Worm (Caenorhabditis elegans): Measurements from ENCODE around the gene jmjd-5.

The jmjd-5 gene

DNA sequence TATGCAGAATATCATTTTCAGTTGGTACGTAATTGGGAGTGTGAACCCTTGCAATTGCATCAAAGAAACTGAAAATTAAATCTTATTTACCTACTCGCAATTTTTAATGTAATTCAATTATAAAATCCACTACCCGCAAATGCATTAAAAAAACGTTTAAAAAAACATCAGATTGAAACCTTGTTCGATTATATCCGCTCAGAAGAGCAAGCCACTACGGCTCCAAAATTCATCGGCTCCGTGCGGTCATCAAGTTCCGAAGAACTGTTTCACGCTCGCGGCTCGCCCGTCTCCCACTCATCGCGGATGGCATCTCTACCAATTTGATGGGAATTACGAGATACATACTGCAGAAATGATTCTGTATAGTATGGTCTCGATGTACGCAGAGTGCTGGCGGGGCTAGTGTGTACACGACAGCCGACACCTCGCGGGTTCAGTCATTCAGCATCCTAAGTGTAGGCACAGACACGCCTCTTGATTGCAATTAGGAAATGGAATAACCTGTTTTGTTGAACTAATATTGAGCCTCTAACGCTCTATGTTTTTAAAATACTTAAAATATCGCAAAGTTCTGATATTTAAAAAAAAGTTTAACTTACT lies 48.1 kb downstream of the jmjd-5 start (continued):
- TF ChIP-seq F39B2.1 (GFP tag; IDR thresholded peaks at IDR 0.05) (peak; percentile 86; the same call in 1 of the 2 replicates), egrh-3 (GFP tag; IDR thresholded peaks at IDR 0.05) (0 out of 2 replicates have a peak, but pooled peaks have one; percentile 15), tbp1 (GFP tag; optimal IDR thresholded peaks at IDR 0.05) (peak; percentile 78), snpc-1.1 (tag; optimal IDR thresholded peaks at IDR 0.05; ENCODE audit: insufficient read depth) (peak; percentile 96), F49E8.2 (tag; optimal IDR thresholded peaks at IDR 0.05; ENCODE audit: insufficient read depth) (peak; percentile 73), unc-130 (GFP tag; optimal IDR thresholded peaks at IDR 0.05) (peak; percentile 0)

DNA sequence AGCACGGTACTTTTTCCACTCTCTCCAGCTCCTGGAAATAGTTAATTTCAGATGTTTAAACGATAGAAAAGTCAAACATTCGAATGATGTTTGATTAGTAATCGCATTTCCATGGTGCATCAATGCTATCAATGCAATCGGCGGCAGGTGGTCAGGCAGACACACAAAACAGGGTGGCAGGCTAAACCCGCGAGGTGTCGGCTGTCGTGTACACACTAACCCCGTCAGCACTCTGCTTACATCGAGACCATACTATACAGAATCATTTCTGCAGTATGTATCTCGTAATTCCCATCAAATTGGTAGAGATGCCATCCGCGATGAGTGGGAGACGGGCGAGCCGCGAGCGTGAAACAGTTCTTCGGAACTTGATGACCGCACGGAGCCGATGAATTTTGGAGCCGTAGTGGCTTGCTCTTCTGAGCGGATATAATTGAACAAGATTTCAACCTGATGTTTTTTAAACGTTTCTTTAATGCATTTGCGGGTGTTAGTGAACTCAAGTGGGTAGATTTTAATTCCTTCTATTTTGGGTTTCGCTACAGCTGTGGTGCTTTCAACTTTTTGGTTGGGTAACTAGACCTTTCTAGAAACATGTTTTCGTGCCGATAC lies 49.5 kb downstream of the jmjd-5 start:
- TF ChIP-seq hsf-1 (GFP tag; IDR thresholded peaks at IDR 0.05): peak; percentile 58
- peak; percentile 46; the same call in 1 of the 2 replicates for TF ChIP-seq lir-1 (GFP tag; conservative IDR thresholded peaks at IDR 0.05)
- TF ChIP-seq madf-3 (GFP tag; IDR thresholded peaks at IDR 0.05): 0 out of 2 replicates have a peak, but pooled peaks have one; percentile 40
- TF ChIP-seq lin-40 (tag; optimal IDR thresholded peaks at IDR 0.05): peak; percentile 8
- TF ChIP-seq egrh-3 (GFP tag; IDR thresholded peaks at IDR 0.05): 0 out of 2 replicates have a peak, but pooled peaks have one; percentile 6
- peak; percentile 76; the same call in 1 of the 2 replicates for TF ChIP-seq Y53G8AR.9 (GFP tag; conservative IDR thresholded peaks at IDR 0.05)
- TF ChIP-seq snpc-3.4 (tag; optimal IDR thresholded peaks at IDR 0.05): peak; percentile 94
- peak; percentile 92 for TF ChIP-seq attf-6 (GFP tag; IDR thresholded peaks at IDR 0.05)
- TF ChIP-seq ets-4 (GFP tag; optimal IDR thresholded peaks at IDR 0.05): peak; percentile 23
- TF ChIP-seq madf-6 (GFP tag; IDR thresholded peaks at IDR 0.05): peak; percentile 87
- peak; percentile 17 for TF ChIP-seq hrde-1 (tag; optimal IDR thresholded peaks at IDR 0.05; ENCODE audit: borderline replicate concordance)
- TF ChIP-seq hmg-20 (GFP tag; IDR thresholded peaks at IDR 0.05): peak; percentile 59
- peak; percentile 43 for TF ChIP-seq ZK185.1 (tag; optimal IDR thresholded peaks at IDR 0.05; ENCODE audit: poor library complexity, severe bottlenecking)
- 0 out of 2 replicates have a peak, but pooled peaks have one; percentile 55 for TF ChIP-seq egl-18 (GFP tag; IDR thresholded peaks at IDR 0.05)
- TF ChIP-seq snpc-1.1 (tag; optimal IDR thresholded peaks at IDR 0.05; ENCODE audit: insufficient read depth): peak; percentile 95
- peak; percentile 67 for TF ChIP-seq lsl-1 (GFP tag; optimal IDR thresholded peaks at IDR 0.05)
- TF ChIP-seq rcor-1 (GFP tag; IDR thresholded peaks at IDR 0.05): peak; percentile 92
- TF ChIP-seq tbp1 (GFP tag; optimal IDR thresholded peaks at IDR 0.05): peak; percentile 79
- peak; percentile 69; the same call in 1 of the 2 replicates for TF ChIP-seq ekl-4 (GFP tag; IDR thresholded peaks at IDR 0.05)
- peak; percentile 30; the same call in 1 of the 2 replicates for TF ChIP-seq F33H1.4 (GFP tag; IDR thresholded peaks at IDR 0.05)
- TF ChIP-seq mcd-1 (GFP tag; IDR thresholded peaks at IDR 0.05): peak; percentile 80
- TF ChIP-seq ztf-3 (GFP tag; optimal IDR thresholded peaks at IDR 0.05): peak; percentile 7
- TF ChIP-seq ceh-100 (GFP tag; IDR thresholded peaks at IDR 0.05): peak; percentile 65
- peak; percentile 35; the same call in 1 of the 2 replicates for TF ChIP-seq madf-8 (GFP tag; conservative IDR thresholded peaks at IDR 0.05)
- peak; percentile 92 for TF ChIP-seq hmg-1.2 (GFP tag; IDR thresholded peaks at IDR 0.05)
- TF ChIP-seq snpc-4 (GFP tag; optimal IDR thresholded peaks at IDR 0.05): peak; percentile 96
- TF ChIP-seq snpc-4 (tag; optimal IDR thresholded peaks at IDR 0.05): peak; percentile 97 to 99 (median 98)
- peak; percentile 25; the same call in 1 of the 2 replicates for TF ChIP-seq ceh-91 (GFP tag; IDR thresholded peaks at IDR 0.05)
- peak; percentile 85 for TF ChIP-seq him-1 (tag; optimal IDR thresholded peaks at IDR 0.05)
- TF ChIP-seq unc-130 (GFP tag; optimal IDR thresholded peaks at IDR 0.05): peak; percentile 57
- TF ChIP-seq D2030.7 (GFP tag; IDR thresholded peaks at IDR 0.05): peak; percentile 91
- peak; percentile 98 for TF ChIP-seq pbrm-1 (GFP tag; IDR thresholded peaks at IDR 0.05)
- peak; percentile 89 for TF ChIP-seq Y56A3A.18 (GFP tag; IDR thresholded peaks at IDR 0.05)
- TF ChIP-seq lsy-27 (tag; optimal IDR thresholded peaks at IDR 0.05; ENCODE audit: borderline replicate concordance, insufficient read depth): peak; percentile 87
- peak; percentile 38 for TF ChIP-seq tlf-1 (GFP tag; optimal IDR thresholded peaks at IDR 0.05)
- TF ChIP-seq F49E8.2 (tag; optimal IDR thresholded peaks at IDR 0.05; ENCODE audit: insufficient read depth): peak; percentile 89
- TF ChIP-seq rec-8 (tag; optimal IDR thresholded peaks at IDR 0.05): peak in 1 of 2 experiments; percentile 31
- peak; percentile 94 for TF ChIP-seq snpc-1.3 (tag; optimal IDR thresholded peaks at IDR 0.05; ENCODE audit: insufficient read depth)
- TF ChIP-seq aptf-2 (GFP tag; conservative IDR thresholded peaks at IDR 0.05): peak; percentile 43; the same call in 1 of the 2 replicates

Data from whole organism, young adult.